Fruit fly (Drosophila melanogaster) whole organism, embryonic: Measurements from ENCODE around the gene mRRF2.

Source experiments
- Antp ChIP-seq: fragments of 200-800 bp; sonication (Bioruptor generic); optimal IDR thresholded peaks from 3 replicates; lab custom pipeline; 2016; ENCODE audit warnings: missing biosample characterization, missing genetic modification characterization
- Asciz ChIP-seq: fragments of 200-800 bp; sonication (Bioruptor generic); optimal IDR thresholded peaks from 2 replicates; lab custom pipeline; 2017; ENCODE audit warnings: missing biosample characterization, mild to moderate bottlenecking, missing genetic modification characterization, missing genetic modification reagents
- BtbVII ChIP-seq: fragments of 200-800 bp; sonication (Bioruptor generic); optimal IDR thresholded peaks from 3 replicates; lab custom pipeline; 2017; ENCODE audit warnings: missing biosample characterization, mild to moderate bottlenecking, missing genetic modification characterization
- Bteb2 ChIP-seq: fragments of 200-800 bp; sonication (Bioruptor generic); optimal IDR thresholded peaks from 2 replicates; lab custom pipeline; 2016; ENCODE audit warnings: missing biosample characterization, missing genetic modification characterization
- CG10565 ChIP-seq: fragments of 200-800 bp; sonication (Bioruptor generic); optimal IDR thresholded peaks from 3 replicates; lab custom pipeline; 2016; ENCODE audit warnings: missing biosample characterization, mild to moderate bottlenecking, missing genetic modification characterization
- CG13894 ChIP-seq: fragments of 200-800 bp; sonication (Bioruptor generic); optimal IDR thresholded peaks from 3 replicates; lab custom pipeline; 2018; ENCODE audit warnings: missing biosample characterization, mild to moderate bottlenecking, missing genetic modification characterization, moderate library complexity
- CG14667 ChIP-seq: fragments of 200-800 bp; sonication (Bioruptor generic); IDR thresholded peaks from 2 replicates; pipeline ENCODE4 v1.3.6; 2022; ENCODE audit warnings: missing biosample characterization, missing genetic modification characterization
- CG16863 ChIP-seq: fragments of 200-800 bp; sonication (Bioruptor generic); optimal IDR thresholded peaks from 3 replicates; lab custom pipeline; 2016; ENCODE audit warnings: missing biosample characterization, missing genetic modification characterization
- CG17912 ChIP-seq: fragments of 200-800 bp; sonication (Bioruptor generic); optimal IDR thresholded peaks from 2 replicates; lab custom pipeline; 2018; ENCODE audit warnings: missing biosample characterization, mild to moderate bottlenecking, missing genetic modification characterization
- CG18262 ChIP-seq: fragments of 200-800 bp; optimal IDR thresholded peaks from 3 replicates; lab custom pipeline; 2019; ENCODE audit warnings: missing biosample characterization, mild to moderate bottlenecking, missing genetic modification characterization, moderate library complexity
- CG2678 ChIP-seq: fragments of 200-800 bp; sonication (Bioruptor generic); optimal IDR thresholded peaks from 3 replicates; lab custom pipeline; 2019; ENCODE audit warnings: missing biosample characterization, mild to moderate bottlenecking, missing genetic modification characterization, moderate library complexity
- CG3065 ChIP-seq: fragments of 200-800 bp; sonication (Bioruptor generic); optimal IDR thresholded peaks from 2 replicates; lab custom pipeline; 2016; ENCODE audit warnings: missing biosample characterization, missing genetic modification characterization
- CG31365 ChIP-seq: fragments of 200-800 bp; sonication (Bioruptor generic); optimal IDR thresholded peaks from 2 replicates; lab custom pipeline; 2018; ENCODE audit warnings: missing biosample characterization, mild to moderate bottlenecking, missing genetic modification characterization
- CG34422 ChIP-seq: fragments of 200-800 bp; sonication (Bioruptor generic); IDR thresholded peaks from 3 replicates; pipeline ENCODE4 v1.3.6; 2022; ENCODE audit warnings: missing biosample characterization, missing genetic modification characterization
- CG3726 ChIP-seq: fragments of 200-800 bp; sonication (Bioruptor generic); IDR thresholded peaks from 3 replicates; pipeline ENCODE4, ENCODE4 v1.3.6; 2022; ENCODE audit warnings: missing biosample characterization, missing genetic modification characterization
- CG7556 ChIP-seq: fragments of 200-800 bp; sonication (Bioruptor generic); optimal IDR thresholded peaks from 2 replicates; lab custom pipeline; 2017; ENCODE audit warnings: missing biosample characterization, mild to moderate bottlenecking, missing genetic modification characterization
- CHES-1-like ChIP-seq: fragments of 200-800 bp; sonication (Bioruptor generic); optimal IDR thresholded peaks from 2 replicates; lab custom pipeline; 2016; ENCODE audit warnings: missing biosample characterization, missing genetic modification characterization
- CTCF ChIP-seq: fragments of 200-800 bp; sonication (Bioruptor generic); optimal IDR thresholded peaks from 2 replicates; lab custom pipeline; 2017; ENCODE audit warnings: missing biosample characterization, mild to moderate bottlenecking, missing genetic modification characterization, moderate library complexity
- Dad ChIP-seq: fragments of 200-800 bp; sonication (Bioruptor generic); optimal IDR thresholded peaks from 3 replicates; lab custom pipeline; 2016; ENCODE audit warnings: missing biosample characterization, missing genetic modification characterization
- Dfd ChIP-seq, 2 experiments: fragments of >200 bp; optimal IDR thresholded peaks; 2 replicates each; lab custom pipeline; 2017; ENCODE audit warnings: missing biosample characterization in 2 of 2, missing genetic modification characterization in 2 of 2
- Fer1 ChIP-seq: fragments of 200-800 bp; sonication (Bioruptor generic); optimal IDR thresholded peaks from 2 replicates; lab custom pipeline; 2017; ENCODE audit warnings: missing biosample characterization, mild to moderate bottlenecking, missing genetic modification characterization
- GATAe ChIP-seq: fragments of 200-800 bp; sonication (Bioruptor generic); conservative IDR thresholded peaks from 2 replicates; pipeline ENCODE4 v1.3.6; 2022; ENCODE audit warnings: missing biosample characterization, missing genetic modification characterization
- Hmr ChIP-seq: fragments of 200-800 bp; sonication (Bioruptor generic); optimal IDR thresholded peaks from 3 replicates; lab custom pipeline; 2017; ENCODE audit warnings: mild to moderate bottlenecking, missing biosample characterization, missing genetic modification reagents, missing genetic modification characterization
- MBD-R2 ChIP-seq: fragments of 200-800 bp; sonication (Bioruptor generic); IDR thresholded peaks from 2 replicates; pipeline ENCODE4 v1.3.6; 2022; ENCODE audit warnings: missing biosample characterization, missing genetic modification characterization
- MESR4 ChIP-seq: fragments of 200-800 bp; sonication (Bioruptor generic); optimal IDR thresholded peaks from 2 replicates; lab custom pipeline; 2018; ENCODE audit warnings: missing biosample characterization, mild to moderate bottlenecking, missing genetic modification characterization, moderate library complexity
- Opbp ChIP-seq: fragments of 200-800 bp; sonication (Bioruptor generic); IDR thresholded peaks from 3 replicates; pipeline ENCODE4 v1.3.6; 2022; ENCODE audit warnings: missing biosample characterization, missing genetic modification characterization; ENCODE audit not compliant: partially characterized antibody
- Optix ChIP-seq: fragments of 200-800 bp; sonication (Bioruptor generic); IDR thresholded peaks from 3 replicates; pipeline ENCODE4 v1.3.6; 2022; ENCODE audit warnings: missing biosample characterization, missing genetic modification characterization
- TFAM ChIP-seq: fragments of 200-800 bp; sonication (Bioruptor generic); optimal IDR thresholded peaks from 2 replicates; lab custom pipeline; 2017; ENCODE audit warnings: missing biosample characterization, missing genetic modification characterization, inconsistent platforms
- Xbp1 ChIP-seq: fragments of 200-800 bp; sonication (Bioruptor generic); optimal IDR thresholded peaks from 3 replicates; lab custom pipeline; 2016; ENCODE audit warnings: missing biosample characterization, mild to moderate bottlenecking, missing genetic modification characterization
- ab ChIP-seq: fragments of 200-800 bp; sonication (Bioruptor generic); optimal IDR thresholded peaks from 2 replicates; lab custom pipeline; 2016; ENCODE audit warnings: missing biosample characterization, missing genetic modification characterization
- bigmax ChIP-seq: fragments of 200-800 bp; sonication (Bioruptor generic); optimal IDR thresholded peaks from 2 replicates; lab custom pipeline; 2018; ENCODE audit warnings: missing biosample characterization, mild to moderate bottlenecking, missing genetic modification characterization
- btn ChIP-seq: fragments of 200-800 bp; sonication (Bioruptor generic); optimal IDR thresholded peaks from 2 replicates; lab custom pipeline; 2016; ENCODE audit warnings: missing biosample characterization, missing genetic modification characterization
- eve ChIP-seq, 2 experiments: fragments of >200 bp; optimal IDR thresholded peaks; 2 replicates each; lab custom pipeline; 2017; ENCODE audit warnings: missing biosample characterization in 2 of 2, missing genetic modification characterization in 2 of 2
- grau ChIP-seq: fragments of 200-800 bp; optimal IDR thresholded peaks from 3 replicates; lab custom pipeline; 2019; ENCODE audit warnings: missing biosample characterization, mild to moderate bottlenecking, missing genetic modification characterization, moderate library complexity
- gt ChIP-seq: fragments of 200-800 bp; sonication (Bioruptor generic); IDR thresholded peaks from 2 replicates; pipeline ENCODE4 v1.3.6; 2022; ENCODE audit warnings: missing biosample characterization, missing genetic modification characterization
- hb ChIP-seq: fragments of 200-800 bp; sonication (Bioruptor generic); IDR thresholded peaks from 3 replicates; pipeline ENCODE4 v1.3.6; 2022; ENCODE audit warnings: missing biosample characterization, missing genetic modification characterization; ENCODE audit not compliant: partially characterized antibody
- kay ChIP-seq: fragments of 200-800 bp; sonication (Bioruptor generic); optimal IDR thresholded peaks from 2 replicates; lab custom pipeline; 2016; ENCODE audit warnings: missing biosample characterization, missing genetic modification characterization
- lola ChIP-seq, 3 experiments: fragments of >200 bp in 2 of 3; fragments of 200-800 bp in 1 of 3; sonication (Bioruptor generic) in 1 of 3; optimal IDR thresholded peaks; 2 replicates each; lab custom pipeline; 2017 to 2019; ENCODE audit warnings: missing biosample characterization in 3 of 3, missing genetic modification characterization in 3 of 3, mild to moderate bottlenecking in 1 of 3, moderate library complexity in 1 of 3
- mirr ChIP-seq: fragments of 200-800 bp; sonication (Bioruptor generic); optimal IDR thresholded peaks from 3 replicates; lab custom pipeline; 2018; ENCODE audit warnings: missing biosample characterization, mild to moderate bottlenecking, missing genetic modification characterization
- nmo ChIP-seq: fragments of 200-800 bp; sonication (Bioruptor generic); optimal IDR thresholded peaks from 2 replicates; lab custom pipeline; 2018; ENCODE audit warnings: missing biosample characterization, mild to moderate bottlenecking, missing genetic modification characterization, moderate library complexity
- org-1 ChIP-seq: fragments of 200-800 bp; sonication (Bioruptor generic); optimal IDR thresholded peaks from 2 replicates; lab custom pipeline; 2017; ENCODE audit warnings: missing biosample characterization, missing genetic modification characterization
- otp ChIP-seq: fragments of 200-800 bp; sonication (Bioruptor generic); IDR thresholded peaks from 3 replicates; pipeline ENCODE4, ENCODE4 v1.3.6; 2022; ENCODE audit warnings: missing biosample characterization, missing genetic modification characterization
- pb ChIP-seq: fragments of 200-800 bp; sonication (Bioruptor generic); optimal IDR thresholded peaks from 3 replicates; lab custom pipeline; 2016; ENCODE audit warnings: missing biosample characterization, missing genetic modification characterization
- prd ChIP-seq, 3 experiments: fragments of >200 bp in 2 of 3; fragments of 200-800 bp in 1 of 3; sonication (Bioruptor generic) in 1 of 3; optimal IDR thresholded peaks in 2 of 3; IDR thresholded peaks in 1 of 3; 2 replicates in 2 of 3; 3 replicates in 1 of 3; pipeline versions ENCODE4 v1.3.6 to Lab custom; 2017 to 2022; ENCODE audit warnings: missing biosample characterization in 1 of 3, missing genetic modification characterization in 1 of 3
- ro ChIP-seq: fragments of 200-800 bp; sonication (Bioruptor generic); IDR thresholded peaks from 2 replicates; pipeline ENCODE4 v1.3.6; 2022; ENCODE audit warnings: missing biosample characterization, missing genetic modification characterization
- row ChIP-seq: fragments of 200-800 bp; sonication (Bioruptor generic); IDR thresholded peaks from 3 replicates; pipeline ENCODE4 v1.3.6; 2022; ENCODE audit warnings: missing biosample characterization, missing genetic modification characterization
- run ChIP-seq: fragments of 200-800 bp; sonication (Bioruptor generic); optimal IDR thresholded peaks from 3 replicates; lab custom pipeline; 2018; ENCODE audit warnings: missing biosample characterization, mild to moderate bottlenecking, missing genetic modification characterization
- schlank ChIP-seq: fragments of 200-800 bp; sonication (Bioruptor generic); optimal IDR thresholded peaks from 2 replicates; lab custom pipeline; 2018; ENCODE audit warnings: missing biosample characterization, mild to moderate bottlenecking, missing genetic modification characterization
- sd ChIP-seq: fragments of 200-800 bp; sonication (Bioruptor generic); optimal IDR thresholded peaks from 3 replicates; lab custom pipeline; 2018; ENCODE audit warnings: missing biosample characterization, mild to moderate bottlenecking, missing genetic modification characterization, moderate library complexity
- trem ChIP-seq: fragments of 200-800 bp; optimal IDR thresholded peaks from 3 replicates; lab custom pipeline; 2019; ENCODE audit warnings: missing biosample characterization, mild to moderate bottlenecking, missing genetic modification characterization, moderate library complexity
- vfl ChIP-seq: fragments of 200-800 bp; sonication (Bioruptor generic); optimal IDR thresholded peaks from 2 replicates; lab custom pipeline; 2016; ENCODE audit warnings: missing biosample characterization, missing genetic modification characterization

Gene mRRF2

dm6 chr3R:22639239-22639858, 25.9 kb downstream of the mRRF2 start, which contains the start of the genes loco and wake (continued):
- peak; percentile 82; the same call in 2 of the 3 replicates for TF ChIP-seq Opbp (GFP tag; lab: Robert Waterston, UW)
- TF ChIP-seq CG16863, result no peak
- no peak for TF ChIP-seq bigmax (GFP tag; lab: Kevin White, UChicago)
- no peak for TF ChIP-seq GATAe (GFP tag; lab: Robert Waterston, UW)
- TF ChIP-seq org-1, result no peak
- no peak for TF ChIP-seq grau (tag; lab: Kevin White, UChicago)
- TF ChIP-seq Bteb2 (GFP tag; lab: Kevin White, UChicago), result no peak
- no peak for TF ChIP-seq eve (GFP tag; optimal IDR thresholded peaks at IDR 0.05; lab: Kevin White, UChicago)
- no peak for TF ChIP-seq CHES-1-like (GFP tag; lab: Kevin White, UChicago)
- no peak for TF ChIP-seq btn (GFP tag; lab: Kevin White, UChicago)
- TF ChIP-seq hb (GFP tag; lab: Robert Waterston, UW), result peak; percentile 89
- TF ChIP-seq kay (GFP tag; lab: Kevin White, UChicago), result no peak
- TF ChIP-seq Fer1, result no peak
- no peak for TF ChIP-seq CG17912
- 0 out of 3 replicates have a peak, but pooled peaks have one; percentile 24 for TF ChIP-seq row (GFP tag; lab: Robert Waterston, UW)
- peak; percentile 53 for TF ChIP-seq nmo
- no peak for TF ChIP-seq CG3065 (GFP tag; lab: Kevin White, UChicago)
- no peak for TF ChIP-seq Antp
- no peak for TF ChIP-seq mirr
- no peak for TF ChIP-seq Optix (GFP tag; lab: Robert Waterston, UW)
- no peak for TF ChIP-seq run (tag; lab: Kevin White, UChicago)
- TF ChIP-seq MBD-R2 (GFP tag; lab: Robert Waterston, UW), result peak; percentile 42
- no peak for TF ChIP-seq CG31365 (tag; lab: Kevin White, UChicago)
- peak; percentile 42 for TF ChIP-seq CTCF (GFP tag; lab: Kevin White, UChicago)
- TF ChIP-seq CG34422 (GFP tag; lab: Robert Waterston, UW), result no peak
- TF ChIP-seq schlank (tag; lab: Kevin White, UChicago), result no peak
- no peak for TF ChIP-seq CG3726
- no peak for TF ChIP-seq Dfd (GFP tag; optimal IDR thresholded peaks at IDR 0.05; lab: Kevin White, UChicago)
- peak; percentile 70 for TF ChIP-seq sd (tag; lab: Kevin White, UChicago)
- TF ChIP-seq trem (tag; lab: Kevin White, UChicago), result peak; percentile 79
- TF ChIP-seq BtbVII (GFP tag; lab: Kevin White, UChicago), result no peak
- TF ChIP-seq otp (GFP tag; lab: Robert Waterston, UW), result no peak
- TF ChIP-seq CG2678 (tag; lab: Kevin White, UChicago), result peak; percentile 7
- peak; percentile 5 for TF ChIP-seq CG18262 (tag; lab: Kevin White, UChicago)
- no peak for TF ChIP-seq gt (GFP tag; lab: Robert Waterston, UW)
- TF ChIP-seq ro (GFP tag; lab: Robert Waterston, UW), result no peak
- TF ChIP-seq ab (GFP tag; lab: Kevin White, UChicago), result no peak
- TF ChIP-seq CG14667 (GFP tag; lab: Robert Waterston, UW), result no peak
- peak; percentile 19 for TF ChIP-seq CG13894 (tag; lab: Kevin White, UChicago)
- no peak for TF ChIP-seq CG7556 (GFP tag; lab: Kevin White, UChicago)
- TF ChIP-seq lola (GFP tag; optimal IDR thresholded peaks at IDR 0.05; lab: Kevin White, UChicago), result peak in 1 of 3 experiments; percentile 7
- TF ChIP-seq Asciz (GFP tag; lab: Kevin White, UChicago), result no peak
- TF ChIP-seq vfl (GFP tag; lab: Kevin White, UChicago), result no peak
- TF ChIP-seq CG10565 (GFP tag; lab: Kevin White, UChicago), result no peak
- peak; percentile 83 for TF ChIP-seq Hmr (GFP tag; lab: Kevin White, UChicago)
- TF ChIP-seq TFAM, result no peak
- no peak for TF ChIP-seq MESR4 (GFP tag; lab: Kevin White, UChicago)
- TF ChIP-seq prd (optimal IDR thresholded peaks at IDR 0.05; lab: Kevin White, UChicago), result no peak
- no peak for TF ChIP-seq prd (GFP tag; IDR thresholded peaks at IDR 0.05; lab: Robert Waterston, UW)
- peak; percentile 21 for TF ChIP-seq Xbp1 (GFP tag; lab: Kevin White, UChicago)
- no peak for TF ChIP-seq Dad (GFP tag; lab: Kevin White, UChicago)
- TF ChIP-seq pb (GFP tag; lab: Kevin White, UChicago), result no peak
